Fruit fly (Drosophila melanogaster): Measurements from ENCODE around the gene CG18764.

Gene CG18764

dm6 chr3R:11669017-11669953 lies 42.6 kb downstream of the CG18764 start (continued):
- TF ChIP-seq BtbVII (GFP tag; optimal IDR thresholded peaks at IDR 0.05) (peak; percentile 64), PHDP (tag; optimal IDR thresholded peaks at IDR 0.05) (no peak), caup (GFP tag; optimal IDR thresholded peaks at IDR 0.05; ENCODE audit: severe bottlenecking) (peak; percentile 12), Bteb2 (GFP tag; optimal IDR thresholded peaks at IDR 0.05) (no peak), trh (GFP tag; optimal IDR thresholded peaks at IDR 0.05) (no peak), mirr (GFP tag; optimal IDR thresholded peaks at IDR 0.05) (peak; percentile 52), CG31441 (GFP tag; IDR thresholded peaks at IDR 0.05) (no peak), B-H2 (GFP tag; optimal IDR thresholded peaks at IDR 0.05) (peak; percentile 15), crp (GFP tag; optimal IDR thresholded peaks at IDR 0.05) (peak in 1 of 2 experiments; percentile 19), CG17612 (GFP tag; IDR thresholded peaks at IDR 0.05) (no peak), mld (GFP tag; IDR thresholded peaks at IDR 0.05; ENCODE audit: partially characterized antibody) (no peak), CG16813 (GFP tag; IDR thresholded peaks at IDR 0.05; ENCODE audit: partially characterized antibody) (0 out of 3 replicates have a peak, but pooled peaks have one; percentile 10), CG34376 (GFP tag; optimal IDR thresholded peaks at IDR 0.05) (no peak), CG16779 (GFP tag; IDR thresholded peaks at IDR 0.05) (no peak), CG30020 (tag; optimal IDR thresholded peaks at IDR 0.05) (no peak), CG6654 (GFP tag; optimal IDR thresholded peaks at IDR 0.05) (no peak), CG2712 (tag; optimal IDR thresholded peaks at IDR 0.05) (no peak), Dip3 (GFP tag; optimal IDR thresholded peaks at IDR 0.05) (no peak), CG7928 (GFP tag; optimal IDR thresholded peaks at IDR 0.05) (no peak), Camta (GFP tag; optimal IDR thresholded peaks at IDR 0.05) (no peak), CG7745 (tag; optimal IDR thresholded peaks at IDR 0.05) (no peak), Med (GFP tag) (peak; percentile 66), CG34224 (GFP tag; IDR thresholded peaks at IDR 0.05; ENCODE audit: partially characterized antibody) (no peak), CG32772 (GFP tag; IDR thresholded peaks at IDR 0.05) (no peak), CG18599 (GFP tag; optimal IDR thresholded peaks at IDR 0.05) (no peak), H15 (GFP tag; IDR thresholded peaks at IDR 0.05) (no peak), row (GFP tag; IDR thresholded peaks at IDR 0.05) (0 out of 3 replicates have a peak, but pooled peaks have one; percentile 7), HHEX (GFP tag; optimal IDR thresholded peaks at IDR 0.05) (no peak), Bdp1 (GFP tag; optimal IDR thresholded peaks at IDR 0.05) (no peak), sug (tag; optimal IDR thresholded peaks at IDR 0.05) (peak; percentile 36), CG12219 (GFP tag; optimal IDR thresholded peaks at IDR 0.05) (no peak), CG8478 (optimal IDR thresholded peaks at IDR 0.05) (no peak), CG15479 (GFP tag; optimal IDR thresholded peaks at IDR 0.05) (no peak), hkb (optimal IDR thresholded peaks at IDR 0.05) (peak; percentile 96), hkb (GFP tag; IDR thresholded peaks at IDR 0.05) (0 out of 2 replicates have a peak, but pooled peaks have one; percentile 19), Ets97D (GFP tag; optimal IDR thresholded peaks at IDR 0.05) (no peak), CG17829 (tag; optimal IDR thresholded peaks at IDR 0.05) (no peak), Atf6 (GFP tag; IDR thresholded peaks at IDR 0.05) (0 out of 2 replicates have a peak, but pooled peaks have one; percentile 14), Fer3 (tag; optimal IDR thresholded peaks at IDR 0.05) (no peak), CG4328 (GFP tag; optimal IDR thresholded peaks at IDR 0.05) (no peak), pan (optimal IDR thresholded peaks at IDR 0.05) (no peak), pan (GFP tag; optimal IDR thresholded peaks at IDR 0.05 in 1 of 2, IDR thresholded peaks at IDR 0.05 in 1 of 2) (no peak), danr (GFP tag; IDR thresholded peaks at IDR 0.05) (no peak), Optix (GFP tag; IDR thresholded peaks at IDR 0.05) (no peak), CG18476 (GFP tag; optimal IDR thresholded peaks at IDR 0.05) (peak; percentile 99), CG14710 (tag; optimal IDR thresholded peaks at IDR 0.05) (no peak), CG14441 (GFP tag; IDR thresholded peaks at IDR 0.05) (no peak), CG4424 (GFP tag; optimal IDR thresholded peaks at IDR 0.05) (no peak), CG11560 (tag; IDR thresholded peaks at IDR 0.05) (no peak)
